Worm (Caenorhabditis elegans) whole organism, L4 larva: ENCODE data around the gene osg-1.

Experiments used
- F49E8.2 ChIP-seq: sonication (generic microtip); optimal IDR thresholded peaks from 2 replicates; lab custom pipeline; 2016; ENCODE audit warnings: missing compliant biosample characterization, mild to moderate bottlenecking, missing genetic modification characterization, borderline replicate concordance
- T26A8.4 ChIP-seq: fragments of 200-800 bp; sonication (Bioruptor generic); IDR thresholded peaks from 2 replicates; pipeline ENCODE4 v1.3.6; 2022; ENCODE audit warnings: missing genetic modification characterization, missing compliant biosample characterization
- Y48G9A.11 ChIP-seq: fragments of 200-800 bp; sonication (Bioruptor generic); IDR thresholded peaks from 2 replicates; pipeline ENCODE4 v1.3.6; 2022; ENCODE audit warnings: missing genetic modification reagents, missing genetic modification characterization, missing compliant biosample characterization
- Y5F2A.4 ChIP-seq: fragments of 200-800 bp; sonication (Bioruptor generic); optimal IDR thresholded peaks from 2 replicates; lab custom pipeline; 2018; ENCODE audit warnings: mild to moderate bottlenecking, missing genetic modification characterization, missing compliant biosample characterization
- ZK337.2 ChIP-seq: fragments of 200-800 bp; sonication (Bioruptor generic); IDR thresholded peaks from 2 replicates; pipeline ENCODE4 v1.3.6; 2022; ENCODE audit warnings: missing genetic modification reagents, missing genetic modification characterization, missing compliant biosample characterization
- ama-1 ChIP-seq: fragments of 150-350 bp; optimal IDR thresholded peaks from 2 replicates; lab custom pipeline; 2014; ENCODE audit warnings: inconsistent platforms, mixed read lengths
- attf-4 ChIP-seq: sonication (generic microtip); optimal IDR thresholded peaks from 3 replicates; lab custom pipeline; 2017; ENCODE audit warnings: missing biosample characterization, missing genetic modification characterization
- ceh-20 ChIP-seq: fragments of 200-800 bp; sonication (Bioruptor generic); IDR thresholded peaks from 2 replicates; pipeline ENCODE4 v1.3.6; 2022; ENCODE audit warnings: missing genetic modification reagents, missing genetic modification characterization, missing compliant biosample characterization
- daf-16 ChIP-seq, 3 experiments: sonication (generic microtip); optimal IDR thresholded peaks; 2 replicates each; lab custom pipeline; 2016 to 2017; ENCODE audit warnings: missing genetic modification characterization in 3 of 3, missing genetic modification reagents in 3 of 3, mild to moderate bottlenecking in 2 of 3, missing compliant biosample characterization in 2 of 3, missing biosample characterization in 1 of 3, moderate library complexity in 1 of 3
- dmd-6 ChIP-seq: fragments of 200-800 bp; sonication (Bioruptor generic); IDR thresholded peaks from 2 replicates; pipeline ENCODE4 v1.3.6; 2022; ENCODE audit warnings: missing genetic modification reagents, missing genetic modification characterization, missing compliant biosample characterization
- dmd-8 ChIP-seq: fragments of 200-800 bp; sonication (Bioruptor generic); IDR thresholded peaks from 2 replicates; pipeline ENCODE4 v1.3.6; 2022; ENCODE audit warnings: missing genetic modification characterization, missing compliant biosample characterization
- dpl-1 ChIP-seq: fragments of 150-350 bp; optimal IDR thresholded peaks from 2 replicates; lab custom pipeline; 2014; ENCODE audit warnings: missing biosample characterization, missing genetic modification reagents, missing genetic modification characterization
- duxl-1 ChIP-seq: sonication (generic microtip); optimal IDR thresholded peaks from 2 replicates; lab custom pipeline; 2016; ENCODE audit warnings: mild to moderate bottlenecking, missing genetic modification characterization, moderate library complexity, missing compliant biosample characterization; ENCODE audit not compliant: poor library complexity
- dve-1 ChIP-seq: sonication (generic microtip); optimal IDR thresholded peaks from 2 replicates; lab custom pipeline; 2017; ENCODE audit warnings: antibody characterized with exemption, mild to moderate bottlenecking, missing genetic modification characterization, missing compliant biosample characterization; ENCODE audit not compliant: insufficient read depth
- gei-8 ChIP-seq: fragments of 200-800 bp; sonication (Bioruptor generic); optimal IDR thresholded peaks from 2 replicates; lab custom pipeline; 2018; ENCODE audit warnings: mild to moderate bottlenecking, missing genetic modification characterization, missing compliant biosample characterization
- hlh-11 ChIP-seq: fragments of 200-800 bp; sonication (Bioruptor generic); optimal IDR thresholded peaks from 2 replicates; lab custom pipeline; 2018; ENCODE audit warnings: mild to moderate bottlenecking, missing genetic modification characterization, missing compliant biosample characterization
- hlh-30 ChIP-seq: sonication (generic microtip); optimal IDR thresholded peaks from 2 replicates; lab custom pipeline; 2017; ENCODE audit warnings: antibody characterized with exemption, mild to moderate bottlenecking, missing genetic modification characterization, missing compliant biosample characterization; ENCODE audit not compliant: insufficient read depth
- hmg-1.1 ChIP-seq: fragments of 200-800 bp; sonication (Bioruptor generic); IDR thresholded peaks from 2 replicates; pipeline ENCODE4 v1.3.6; 2022; ENCODE audit warnings: missing genetic modification reagents, missing genetic modification characterization, missing compliant biosample characterization
- jun-1 ChIP-seq: fragments of 150-350 bp; optimal IDR thresholded peaks from 2 replicates; lab custom pipeline; 2014; ENCODE audit warnings: missing biosample characterization, missing genetic modification reagents, missing genetic modification characterization
- lin-1 ChIP-seq: fragments of 200-800 bp; sonication (Bioruptor generic); IDR thresholded peaks from 2 replicates; pipeline ENCODE4 v1.3.6; 2022; ENCODE audit warnings: missing genetic modification reagents, missing genetic modification characterization, missing compliant biosample characterization
- lin-15B ChIP-seq: fragments of 150-350 bp; sonication (generic microtip); optimal IDR thresholded peaks from 3 replicates; lab custom pipeline; 2014; ENCODE audit warnings: missing biosample characterization, missing genetic modification characterization
- lin-29 ChIP-seq: fragments of 200-800 bp; sonication (Bioruptor generic); IDR thresholded peaks from 2 replicates; pipeline ENCODE4 v1.3.6; 2022; ENCODE audit warnings: missing genetic modification reagents, missing genetic modification characterization, missing compliant biosample characterization
- lin-38 ChIP-seq: fragments of 200-800 bp; sonication (Bioruptor generic); IDR thresholded peaks from 2 replicates; pipeline ENCODE4 v1.3.6; 2022; ENCODE audit warnings: missing genetic modification reagents, missing genetic modification characterization, missing compliant biosample characterization
- lin-39 ChIP-seq: fragments of 150-350 bp; optimal IDR thresholded peaks from 2 replicates; lab custom pipeline; 2014; ENCODE audit warnings: missing biosample characterization, missing genetic modification reagents, missing genetic modification characterization
- lir-3 ChIP-seq: sonication (generic microtip); optimal IDR thresholded peaks from 2 replicates; lab custom pipeline; 2016; ENCODE audit warnings: mild to moderate bottlenecking, missing genetic modification characterization, missing compliant biosample characterization
- madf-5 ChIP-seq, 2 experiments: fragments of 200-800 bp; sonication (Bioruptor generic); IDR thresholded peaks; 2 replicates each; pipeline ENCODE4 v1.3.6; 2022; ENCODE audit warnings: missing compliant biosample characterization in 2 of 2, missing genetic modification characterization in 2 of 2
- mdt-29 ChIP-seq: fragments of 200-800 bp; sonication (Bioruptor generic); IDR thresholded peaks from 2 replicates; pipeline ENCODE4 v1.3.6; 2022; ENCODE audit warnings: missing genetic modification reagents, missing genetic modification characterization, missing compliant biosample characterization
- mep-1 ChIP-seq: fragments of 150-350 bp; sonication (generic microtip); optimal IDR thresholded peaks from 3 replicates; lab custom pipeline; 2014; ENCODE audit warnings: missing biosample characterization, missing genetic modification characterization
- mxl-3 ChIP-seq: fragments of 200-800 bp; sonication (Bioruptor generic); optimal IDR thresholded peaks from 2 replicates; lab custom pipeline; 2018; ENCODE audit warnings: mild to moderate bottlenecking, missing genetic modification characterization, missing compliant biosample characterization
- nhr-237 ChIP-seq: sonication (generic microtip); optimal IDR thresholded peaks from 2 replicates; lab custom pipeline; 2017; ENCODE audit warnings: missing biosample characterization, missing genetic modification characterization
- nhr-28 ChIP-seq: fragments of 150-350 bp; optimal IDR thresholded peaks from 2 replicates; lab custom pipeline; 2014; ENCODE audit warnings: missing biosample characterization, missing genetic modification characterization
- nhr-48 ChIP-seq: sonication (generic microtip); optimal IDR thresholded peaks from 2 replicates; lab custom pipeline; 2016; ENCODE audit warnings: mild to moderate bottlenecking, missing genetic modification characterization, missing compliant biosample characterization
- nhr-6 ChIP-seq: fragments of 150-350 bp; optimal IDR thresholded peaks from 2 replicates; lab custom pipeline; 2014; ENCODE audit warnings: missing biosample characterization, missing genetic modification characterization
- pha-4 ChIP-seq, 2 experiments: fragments of 150-350 bp in 1 of 2; fragments of 200-800 bp in 1 of 2; sonication (Bioruptor generic) in 1 of 2; IDR thresholded peaks in 1 of 2; optimal IDR thresholded peaks in 1 of 2; 2 replicates each; pipeline versions ENCODE4 v1.3.6 to Lab custom; 2014 to 2022; ENCODE audit warnings: missing genetic modification characterization in 2 of 2, missing genetic modification reagents in 2 of 2, missing biosample characterization in 1 of 2, missing compliant biosample characterization in 1 of 2
- pqm-1 ChIP-seq: sonication (generic microtip); optimal IDR thresholded peaks from 2 replicates; lab custom pipeline; 2017; ENCODE audit warnings: missing biosample characterization, missing genetic modification characterization
- set-16 ChIP-seq: fragments of 200-800 bp; sonication (Bioruptor generic); IDR thresholded peaks from 2 replicates; pipeline ENCODE4 v1.3.6; 2022; ENCODE audit warnings: missing genetic modification reagents, missing genetic modification characterization, missing compliant biosample characterization
- skn-1 ChIP-seq: fragments of 150-350 bp; optimal IDR thresholded peaks from 2 replicates; lab custom pipeline; 2014; ENCODE audit warnings: missing biosample characterization, missing genetic modification characterization
- snpc-4 ChIP-seq: fragments of 150-350 bp; optimal IDR thresholded peaks from 2 replicates; lab custom pipeline; 2014; ENCODE audit warnings: missing biosample characterization, missing genetic modification characterization
- unc-39 ChIP-seq: sonication (generic microtip); optimal IDR thresholded peaks from 2 replicates; lab custom pipeline; 2017; ENCODE audit warnings: missing biosample characterization, missing genetic modification characterization
- unc-62 ChIP-seq, 3 experiments: fragments of 150-350 bp in 1 of 3; sonication (generic microtip); optimal IDR thresholded peaks in 2 of 3; peaks in 1 of 3; 1 replicate in 1 of 3; 2 replicates in 2 of 3; lab custom pipeline; 2014 to 2017; ENCODE audit warnings: missing biosample characterization in 3 of 3, missing genetic modification characterization in 3 of 3, missing genetic modification reagents in 3 of 3, missing genotype in 1 of 3
- zip-11 ChIP-seq: fragments of 200-800 bp; sonication (Bioruptor generic); IDR thresholded peaks from 2 replicates; pipeline ENCODE4 v1.3.6; 2022; ENCODE audit warnings: missing genetic modification characterization, missing compliant biosample characterization
- zip-2 ChIP-seq: fragments of 150-350 bp; optimal IDR thresholded peaks from 2 replicates; lab custom pipeline; 2014; ENCODE audit warnings: missing biosample characterization, missing genetic modification characterization

osg-1 gene

DNA sequence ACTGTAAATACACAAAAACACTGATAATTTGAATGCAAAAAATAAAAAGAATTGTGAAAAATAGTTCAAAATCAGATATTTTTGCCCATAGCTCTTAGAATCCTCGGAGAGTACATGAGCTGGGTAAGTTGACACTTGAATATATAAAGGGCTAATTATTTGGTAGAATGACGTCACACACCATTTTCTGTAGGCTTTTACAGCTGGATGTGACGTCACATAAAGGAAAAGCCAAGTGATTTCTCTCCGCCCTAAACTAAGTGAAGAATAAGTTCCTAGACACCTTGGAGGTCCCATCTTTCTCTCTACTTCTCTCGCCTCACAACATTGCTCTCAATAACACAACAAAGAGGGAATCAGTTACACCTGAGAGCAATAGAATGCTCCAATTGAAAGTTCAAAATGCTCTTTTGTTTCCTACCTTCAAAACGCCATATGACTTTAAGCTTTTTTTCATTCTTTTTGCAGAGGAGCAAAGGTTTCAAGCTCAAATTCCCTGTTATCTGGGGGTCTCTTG, at the start of gene osg-1:
TSS of gene osg-1 (plus strand) at position 467 of the 517 bp plus-strand sequence.
- TF ChIP-seq nhr-48 (tag; lab: Kevin White, UChicago) (no peak), skn-1 (no peak), gei-8 (no peak), zip-11 (GFP tag; lab: Robert Waterston, UW) (no peak), set-16 (GFP tag; lab: Robert Waterston, UW) (no peak), lin-29 (GFP tag; lab: Robert Waterston, UW) (no peak), Y5F2A.4 (GFP tag; lab: Kevin White, UChicago) (no peak)
- TF ChIP-seq, all 104 proteins: peak for 0

DNA sequence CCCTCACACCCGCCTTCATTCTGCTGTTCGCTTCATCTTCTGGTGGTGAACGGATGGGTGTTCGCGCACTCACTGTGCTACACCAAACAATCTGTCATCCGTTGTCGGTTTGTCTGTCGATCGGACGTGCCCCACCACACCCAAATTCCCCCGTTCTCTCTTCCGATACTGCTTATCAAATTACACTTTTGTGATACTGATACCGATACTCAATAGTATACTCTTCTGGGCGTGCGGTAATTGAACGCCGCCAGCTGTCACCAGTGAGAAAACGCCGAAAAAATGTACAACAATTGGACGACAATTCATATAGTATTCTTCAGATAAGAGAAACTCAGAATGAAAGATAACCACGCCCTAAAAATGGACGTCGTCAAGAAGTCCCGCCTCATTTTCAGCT, 49.3 kb upstream of the osg-1 start:
- TF ChIP-seq madf-5 (GFP tag; IDR thresholded peaks at IDR 0.05; lab: Robert Waterston, UW) (no peak), hlh-11 (tag; lab: Kevin White, UChicago) (peak; percentile 58), pqm-1 (tag; lab: Kevin White, UChicago) (peak; percentile 31), Y48G9A.11 (no peak), snpc-4 (tag; lab: Kevin White, UChicago) (no peak), dmd-6 (GFP tag; lab: Robert Waterston, UW) (peak; percentile 55), nhr-28 (tag; lab: Kevin White, UChicago) (peak; percentile 19), zip-11 (GFP tag; lab: Robert Waterston, UW) (no peak)

DNA sequence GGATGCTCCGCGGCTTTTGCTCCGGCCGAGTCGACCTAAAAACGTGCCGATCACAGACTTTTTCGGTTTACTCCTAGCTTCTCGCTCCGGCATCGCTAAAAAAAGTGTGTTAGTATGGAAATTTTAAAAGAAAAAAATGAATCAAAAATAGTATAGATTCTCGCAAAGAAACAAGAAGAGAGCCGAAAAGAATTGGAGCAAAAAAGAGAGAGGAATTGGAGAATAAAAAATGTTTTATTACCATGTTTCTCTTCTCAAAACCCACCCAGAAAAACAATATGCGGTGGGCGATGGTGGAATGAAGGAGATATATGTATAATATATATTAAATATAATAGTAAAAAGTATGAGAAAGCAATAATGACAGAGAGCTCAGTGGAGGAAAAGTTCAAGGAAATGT, 46.8 kb upstream of the osg-1 start, which contains the start of gene W03A5.6:
TSS of gene W03A5.6 (minus strand) at position 101 of the 400 bp plus-strand sequence.
- TF ChIP-seq mxl-3 (GFP tag; lab: Kevin White, UChicago) (no peak), lin-38 (GFP tag; lab: Robert Waterston, UW) (0 out of 2 replicates have a peak, but pooled peaks have one; percentile 16)

DNA sequence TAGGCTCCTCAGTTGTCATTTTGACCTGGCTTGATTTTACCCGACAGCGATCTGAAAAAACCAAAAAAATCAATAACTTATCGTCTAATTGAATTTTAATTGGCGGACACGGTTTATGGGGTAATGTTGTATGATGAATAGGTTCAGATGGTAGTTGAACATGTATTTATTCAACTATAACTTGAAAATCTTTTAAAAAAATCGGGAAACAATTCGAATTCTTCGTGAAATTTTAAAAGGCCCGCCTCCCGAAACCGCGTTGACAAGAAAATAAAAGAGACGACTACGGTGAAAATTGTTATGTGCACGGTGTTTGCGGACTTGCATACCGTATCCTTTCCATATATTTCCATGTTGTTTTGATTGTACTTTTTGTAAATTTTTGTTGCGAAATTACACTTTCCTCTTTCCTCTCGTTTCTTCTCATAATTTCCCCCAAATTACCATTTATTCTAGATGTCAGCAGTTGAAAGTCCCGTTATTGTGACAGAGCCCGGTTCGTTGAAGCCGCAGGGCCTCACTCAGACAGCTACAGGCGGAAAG, 44.6 kb upstream of the osg-1 start, which contains the start of the genes T24G10.2 and disl-2:
TSS of gene T24G10.2 (minus strand) at position 51 of the 543 bp plus-strand sequence.
TSS of gene disl-2 (plus strand) at position 457 of the 543 bp plus-strand sequence.
- TF ChIP-seq dve-1 (tag; lab: Kevin White, UChicago) (peak; percentile 43), ceh-20 (GFP tag; lab: Robert Waterston, UW) (no peak), lin-38 (GFP tag; lab: Robert Waterston, UW) (peak; percentile 64), unc-39 (tag; lab: Kevin White, UChicago) (no peak), unc-62 (GFP tag; optimal IDR thresholded peaks at IDR 0.05 in 1 of 2; lab: Kevin White, UChicago) (no peak), unc-62 (tag; optimal IDR thresholded peaks at IDR 0.05; lab: Kevin White, UChicago) (no peak), pha-4 (GFP tag; IDR thresholded peaks at IDR 0.05; lab: Robert Waterston, UW) (no peak), pha-4 (tag; optimal IDR thresholded peaks at IDR 0.05; lab: Kevin White, UChicago) (peak; percentile 68), hmg-1.1 (GFP tag; lab: Robert Waterston, UW) (no peak), nhr-28 (tag; lab: Kevin White, UChicago) (peak; percentile 19), daf-16 (GFP tag; optimal IDR thresholded peaks at IDR 0.05; lab: Kevin White, UChicago) (no peak), daf-16 (tag; optimal IDR thresholded peaks at IDR 0.05; lab: Kevin White, UChicago) (peak; percentile 48), F49E8.2 (tag; lab: Kevin White, UChicago) (no peak), nhr-6 (tag; lab: Kevin White, UChicago) (peak; percentile 50), lin-39 (tag; lab: Kevin White, UChicago) (no peak), zip-2 (no peak), lin-15B (tag; lab: Kevin White, UChicago) (no peak), skn-1 (no peak), ZK337.2 (GFP tag; lab: Robert Waterston, UW) (no peak), Y48G9A.11 (no peak), dmd-8 (GFP tag; lab: Robert Waterston, UW) (no peak), ama-1 (lab: Kevin White, UChicago) (peak; percentile 46), jun-1 (tag; lab: Kevin White, UChicago) (no peak), duxl-1 (tag; lab: Kevin White, UChicago) (no peak), mep-1 (peak; percentile 32), attf-4 (tag; lab: Kevin White, UChicago) (no peak), dpl-1 (peak; percentile 65), dmd-6 (GFP tag; lab: Robert Waterston, UW) (peak; percentile 14; the same call in 1 of the 2 replicates), T26A8.4 (no peak), lin-1 (GFP tag; lab: Robert Waterston, UW) (no peak), mdt-29 (no peak), hlh-30 (tag; lab: Kevin White, UChicago) (peak; percentile 4), gei-8 (no peak), lir-3 (tag; lab: Kevin White, UChicago) (no peak), nhr-237 (tag; lab: Kevin White, UChicago) (no peak)
